Fruit fly (Drosophila melanogaster): ENCODE data around the gene CG14456.

DNA sequence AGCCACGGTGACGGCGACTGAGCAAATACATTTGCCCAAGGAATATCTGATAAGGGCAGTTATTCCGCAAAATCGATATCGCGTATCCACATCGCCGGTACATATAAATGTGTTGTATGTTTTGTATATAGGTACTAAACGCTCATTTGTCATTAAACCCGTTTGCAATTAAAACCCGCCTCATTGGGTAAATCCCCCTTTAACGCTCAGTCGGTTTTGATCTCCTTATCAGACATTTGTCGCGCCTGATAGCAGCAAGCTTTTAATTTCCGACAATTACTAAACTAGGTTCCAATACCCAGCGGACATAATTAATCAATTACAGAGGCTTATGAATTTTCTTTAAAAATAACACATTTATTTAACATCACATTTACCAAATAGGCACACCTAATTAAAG, 44.4 kb downstream of the CG14456 start:
- TF ChIP-seq Dfd (GFP tag; optimal IDR thresholded peaks at IDR 0.05) = no peak
- no peak for TF ChIP-seq psq (GFP tag; optimal IDR thresholded peaks at IDR 0.05)
- no peak for TF ChIP-seq dsf (GFP tag; optimal IDR thresholded peaks at IDR 0.05; ENCODE audit: borderline replicate concordance)
- TF ChIP-seq Dif (GFP tag; optimal IDR thresholded peaks at IDR 0.05; ENCODE audit: partially characterized antibody) = no peak

Data from whole organism, wandering third instar larva.